In genomic region chrIV:4007697-4008096, ce11 we compare ENCODE assay signal across 7 worm cellular contexts.
A peak's percentile ranks its signal among the peaks of the same experiment; 100 is the strongest.
TF ChIP-seq lines count a peak whose summit lies in the region.

Gene W02C12.2, minus strand, starts transcription at chrIV:4007973.

TF ChIP-seq in whole organism, L1 larva, 84 proteins besides CTCF, POLR2A, EP300 and RAD21:
- TF ChIP-seq rnt-1 (tag; optimal IDR thresholded peaks at IDR 0.05; lab: Kevin White, UChicago) (peak; percentile 6), fkh-8 (tag; optimal IDR thresholded peaks at IDR 0.05; lab: Kevin White, UChicago) (no peak), nhr-237 (tag; optimal IDR thresholded peaks at IDR 0.05; lab: Kevin White, UChicago) (no peak), ceh-82 (tag; optimal IDR thresholded peaks at IDR 0.05; lab: Kevin White, UChicago) (peak in 1 of 3 experiments; percentile 44), lin-35 (GFP tag; optimal IDR thresholded peaks at IDR 0.05; lab: Kevin White, UChicago) (peak in 1 of 2 experiments; percentile 9), lin-14 (GFP tag; optimal IDR thresholded peaks at IDR 0.05; lab: Kevin White, UChicago) (peak; percentile 71)

TF ChIP-seq in whole organism, L2 larva, 48 proteins besides CTCF, POLR2A, EP300 and RAD21:
- no peak for TF ChIP-seq elt-1 (tag; optimal IDR thresholded peaks at IDR 0.05; lab: Kevin White, UChicago)
- TF ChIP-seq egl-27 (tag; optimal IDR thresholded peaks at IDR 0.05; lab: Kevin White, UChicago), result no peak
- peak; percentile 38 for TF ChIP-seq C34F6.9 (tag; optimal IDR thresholded peaks at IDR 0.05; lab: Kevin White, UChicago)
- TF ChIP-seq skn-1 (tag; optimal IDR thresholded peaks at IDR 0.05; lab: Kevin White, UChicago), result no peak
- TF ChIP-seq F13H6.1 (tag; optimal IDR thresholded peaks at IDR 0.05; lab: Kevin White, UChicago), result no peak
- no peak for TF ChIP-seq Y55F3AM.14 (GFP tag; optimal IDR thresholded peaks at IDR 0.05; lab: Kevin White, UChicago)

TF ChIP-seq in whole organism, L4 larva, 104 proteins besides CTCF, POLR2A, EP300 and RAD21:
- TF ChIP-seq set-16 (GFP tag; IDR thresholded peaks at IDR 0.05; lab: Robert Waterston, UW), result peak; percentile 43; the same call in 1 of the 2 replicates
- no peak for TF ChIP-seq lin-39 (tag; optimal IDR thresholded peaks at IDR 0.05; lab: Kevin White, UChicago)
- TF ChIP-seq aha-1 (tag; lab: Kevin White, UChicago), result peak; percentile 6
- peak in 1 of 2 experiments; percentile 40 for TF ChIP-seq hif-1 (tag; optimal IDR thresholded peaks at IDR 0.05; lab: Kevin White, UChicago)
- TF ChIP-seq egl-43 (GFP tag; IDR thresholded peaks at IDR 0.05; lab: Robert Waterston, UW), result 0 out of 2 replicates have a peak, but pooled peaks have one; percentile 35
- TF ChIP-seq unc-62 (GFP tag; optimal IDR thresholded peaks at IDR 0.05 in 1 of 2; lab: Kevin White, UChicago), result peak in 1 of 2 experiments; percentile 60
- no peak for TF ChIP-seq unc-62 (tag; optimal IDR thresholded peaks at IDR 0.05; lab: Kevin White, UChicago)
- no peak for TF ChIP-seq fos-1 (tag; optimal IDR thresholded peaks at IDR 0.05; lab: Kevin White, UChicago)
TF ChIP-seq in whole organism, L4 larva: peak in this region for 5.

TF ChIP-seq in whole organism, late embryonic, 69 proteins besides CTCF, POLR2A, EP300 and RAD21 (continues in another document):
- TF ChIP-seq mec-3 (tag; optimal IDR thresholded peaks at IDR 0.05; lab: Kevin White, UChicago; ENCODE audit: borderline replicate concordance) (no peak), ceh-48 (tag; optimal IDR thresholded peaks at IDR 0.05; lab: Kevin White, UChicago) (peak; percentile 24), ref-2 (tag; optimal IDR thresholded peaks at IDR 0.05; lab: Kevin White, UChicago) (no peak), dve-1 (tag; optimal IDR thresholded peaks at IDR 0.05; lab: Kevin White, UChicago) (no peak), ztf-16 (tag; optimal IDR thresholded peaks at IDR 0.05; lab: Kevin White, UChicago) (no peak), unc-42 (tag; optimal IDR thresholded peaks at IDR 0.05; lab: Kevin White, UChicago) (peak; percentile 72), ceh-24 (tag; optimal IDR thresholded peaks at IDR 0.05; lab: Kevin White, UChicago) (no peak), pax-1 (tag; optimal IDR thresholded peaks at IDR 0.05; lab: Kevin White, UChicago) (no peak), ahr-1 (tag; optimal IDR thresholded peaks at IDR 0.05; lab: Kevin White, UChicago) (no peak), K02D7.2 (tag; optimal IDR thresholded peaks at IDR 0.05; lab: Kevin White, UChicago) (no peak), K09A11.1 (tag; optimal IDR thresholded peaks at IDR 0.05; lab: Kevin White, UChicago; ENCODE audit: insufficient read depth) (no peak), hlh-13 (GFP tag; optimal IDR thresholded peaks at IDR 0.05; lab: Kevin White, UChicago) (no peak), pqm-1 (tag; optimal IDR thresholded peaks at IDR 0.05; lab: Kevin White, UChicago) (no peak), T23F11.4 (GFP tag; optimal IDR thresholded peaks at IDR 0.05; lab: Kevin White, UChicago) (no peak), fkh-10 (GFP tag; optimal IDR thresholded peaks at IDR 0.05; lab: Kevin White, UChicago) (no peak), che-1 (tag; optimal IDR thresholded peaks at IDR 0.05; lab: Kevin White, UChicago) (no peak), pha-4 (tag; optimal IDR thresholded peaks at IDR 0.05; lab: Kevin White, UChicago) (no peak), ceh-22 (tag; optimal IDR thresholded peaks at IDR 0.05; lab: Kevin White, UChicago) (no peak), ceh-31 (tag; optimal IDR thresholded peaks at IDR 0.05; lab: Kevin White, UChicago) (peak; percentile 1)

TF ChIP-seq in whole organism, midembryonic, 9 proteins besides CTCF, POLR2A, EP300 and RAD21:
- TF ChIP-seq ref-1 (GFP tag; conservative IDR thresholded peaks at IDR 0.05; lab: Robert Waterston, UW) (no peak), ztf-23 (GFP tag; IDR thresholded peaks at IDR 0.05; lab: Robert Waterston, UW) (peak; percentile 14; the same call in 1 of the 2 replicates), med-1 (GFP tag; optimal IDR thresholded peaks at IDR 0.05; lab: Kevin White, UChicago; ENCODE audit: insufficient read depth) (no peak), flt-1 (GFP tag; IDR thresholded peaks at IDR 0.05; lab: Robert Waterston, UW) (no peak), cog-1 (tag; optimal IDR thresholded peaks at IDR 0.05; lab: Kevin White, UChicago) (no peak), T22C8.4 (GFP tag; IDR thresholded peaks at IDR 0.05; lab: Robert Waterston, UW) (no peak)

TF ChIP-seq in whole organism, mixed stage, embryonic, 35 proteins besides CTCF, POLR2A, EP300 and RAD21:
- TF ChIP-seq ces-1 (GFP tag; optimal IDR thresholded peaks at IDR 0.05; lab: Kevin White, UChicago), result peak; percentile 51
- TF ChIP-seq flh-1 (GFP tag; optimal IDR thresholded peaks at IDR 0.05; lab: Kevin White, UChicago), result no peak

TF ChIP-seq in whole organism, young adult, 124 proteins besides CTCF, POLR2A, EP300 and RAD21:
- no peak for TF ChIP-seq nhr-120 (GFP tag; IDR thresholded peaks at IDR 0.05; lab: Robert Waterston, UW)
- TF ChIP-seq ceh-27 (GFP tag; optimal IDR thresholded peaks at IDR 0.05; lab: Kevin White, UChicago), result peak; percentile 30
- no peak for TF ChIP-seq T26A5.8 (tag; optimal IDR thresholded peaks at IDR 0.05; lab: Kevin White, UChicago)
- TF ChIP-seq snpc-1.1 (tag; optimal IDR thresholded peaks at IDR 0.05; lab: Kevin White, UChicago; ENCODE audit: insufficient read depth), result no peak
- TF ChIP-seq nhr-90 (tag; optimal IDR thresholded peaks at IDR 0.05; lab: Kevin White, UChicago), result no peak
- TF ChIP-seq let-526 (GFP tag; IDR thresholded peaks at IDR 0.05; lab: Robert Waterston, UW), result no peak
- TF ChIP-seq zfh-2 (GFP tag; conservative IDR thresholded peaks at IDR 0.05; lab: Robert Waterston, UW), result peak; percentile 53; the same call in 1 of the 2 replicates
